Fruit fly (Drosophila melanogaster) whole organism, embryonic: Measurements from ENCODE around the gene CG14406.

Source experiments
- Aef1 ChIP-seq: fragments of 200-800 bp; sonication (Bioruptor generic); IDR thresholded peaks from 3 replicates; pipeline ENCODE4 v1.3.6; 2022; ENCODE audit warnings: missing biosample characterization, missing genetic modification characterization
- Bdp1 ChIP-seq: fragments of 200-800 bp; sonication (Bioruptor generic); optimal IDR thresholded peaks from 3 replicates; lab custom pipeline; 2016; ENCODE audit warnings: missing biosample characterization, missing genetic modification characterization
- Bgb ChIP-seq: fragments of 200-800 bp; sonication (Bioruptor generic); IDR thresholded peaks from 2 replicates; pipeline ENCODE4 v1.3.6; 2022; ENCODE audit warnings: missing biosample characterization, missing genetic modification characterization; ENCODE audit not compliant: partially characterized antibody
- CG10565 ChIP-seq: fragments of 200-800 bp; sonication (Bioruptor generic); optimal IDR thresholded peaks from 3 replicates; lab custom pipeline; 2016; ENCODE audit warnings: missing biosample characterization, mild to moderate bottlenecking, missing genetic modification characterization
- CG10654 ChIP-seq: fragments of 200-800 bp; sonication (Bioruptor generic); optimal IDR thresholded peaks from 2 replicates; lab custom pipeline; 2016; ENCODE audit warnings: missing biosample characterization, missing genetic modification characterization
- CG10979 ChIP-seq: fragments of 200-800 bp; sonication (Bioruptor generic); optimal IDR thresholded peaks from 2 replicates; lab custom pipeline; 2018; ENCODE audit warnings: missing biosample characterization, mild to moderate bottlenecking, missing genetic modification characterization, moderate library complexity
- CG11504 ChIP-seq: fragments of 200-800 bp; sonication (Bioruptor generic); optimal IDR thresholded peaks from 3 replicates; lab custom pipeline; 2019; ENCODE audit warnings: missing biosample characterization, mild to moderate bottlenecking, missing genetic modification characterization, moderate library complexity
- CG11696 ChIP-seq: fragments of 200-800 bp; sonication (Bioruptor generic); IDR thresholded peaks from 2 replicates; pipeline ENCODE4 v1.3.6; 2022; ENCODE audit warnings: missing biosample characterization, missing genetic modification characterization
- CG12769 ChIP-seq: fragments of 200-800 bp; sonication (Bioruptor generic); optimal IDR thresholded peaks from 2 replicates; lab custom pipeline; 2019; ENCODE audit warnings: missing biosample characterization, mild to moderate bottlenecking, missing genetic modification characterization, moderate library complexity
- CG13296 ChIP-seq: fragments of 200-800 bp; sonication (Bioruptor generic); optimal IDR thresholded peaks from 3 replicates; lab custom pipeline; 2018; ENCODE audit warnings: missing biosample characterization, mild to moderate bottlenecking, missing genetic modification characterization
- CG14441 ChIP-seq: fragments of 200-800 bp; sonication (Bioruptor generic); IDR thresholded peaks from 2 replicates; pipeline ENCODE4 v1.3.6; 2022; ENCODE audit warnings: missing biosample characterization, missing genetic modification characterization
- CG14667 ChIP-seq: fragments of 200-800 bp; sonication (Bioruptor generic); IDR thresholded peaks from 2 replicates; pipeline ENCODE4 v1.3.6; 2022; ENCODE audit warnings: missing biosample characterization, missing genetic modification characterization
- CG1603 ChIP-seq: fragments of 200-800 bp; sonication (Bioruptor generic); optimal IDR thresholded peaks from 2 replicates; lab custom pipeline; 2019; ENCODE audit warnings: missing biosample characterization, mild to moderate bottlenecking, missing genetic modification characterization, moderate library complexity
- CG16815 ChIP-seq: fragments of 200-800 bp; sonication (Bioruptor generic); optimal IDR thresholded peaks from 3 replicates; lab custom pipeline; 2017; ENCODE audit warnings: missing biosample characterization, mild to moderate bottlenecking, missing genetic modification characterization
- CG18262 ChIP-seq: fragments of 200-800 bp; optimal IDR thresholded peaks from 3 replicates; lab custom pipeline; 2019; ENCODE audit warnings: missing biosample characterization, mild to moderate bottlenecking, missing genetic modification characterization, moderate library complexity
- CG2116 ChIP-seq: fragments of 200-800 bp; sonication (Bioruptor generic); optimal IDR thresholded peaks from 3 replicates; lab custom pipeline; 2018; ENCODE audit warnings: missing biosample characterization, mild to moderate bottlenecking, missing genetic modification characterization
- CG2202 ChIP-seq: fragments of 200-800 bp; sonication (Bioruptor generic); optimal IDR thresholded peaks from 2 replicates; lab custom pipeline; 2018; ENCODE audit warnings: missing biosample characterization, mild to moderate bottlenecking, missing genetic modification characterization
- CG3995 ChIP-seq: fragments of 200-800 bp; sonication (Bioruptor generic); optimal IDR thresholded peaks from 3 replicates; lab custom pipeline; 2016; ENCODE audit warnings: missing biosample characterization, missing genetic modification characterization
- CG4328 ChIP-seq: fragments of 200-800 bp; sonication (Bioruptor generic); optimal IDR thresholded peaks from 3 replicates; lab custom pipeline; 2017; ENCODE audit warnings: missing biosample characterization, missing genetic modification reagents, missing genetic modification characterization
- CG7963 ChIP-seq: fragments of 200-800 bp; sonication (Bioruptor generic); IDR thresholded peaks from 3 replicates; pipeline ENCODE4 v1.3.6; 2022; ENCODE audit warnings: missing biosample characterization, missing genetic modification characterization; ENCODE audit not compliant: partially characterized antibody
- Dbx ChIP-seq: fragments of 200-800 bp; sonication (Bioruptor generic); IDR thresholded peaks from 3 replicates; pipeline ENCODE4 v1.3.6; 2022; ENCODE audit warnings: missing biosample characterization, missing genetic modification characterization
- Dip3 ChIP-seq: fragments of 200-800 bp; sonication (Bioruptor generic); optimal IDR thresholded peaks from 3 replicates; lab custom pipeline; 2016; ENCODE audit warnings: missing biosample characterization, missing genetic modification characterization
- Elba2 ChIP-seq: fragments of 200-800 bp; sonication (Bioruptor generic); optimal IDR thresholded peaks from 3 replicates; lab custom pipeline; 2016; ENCODE audit warnings: missing biosample characterization, missing genetic modification characterization
- HLH3B ChIP-seq: fragments of 200-800 bp; sonication (Bioruptor generic); IDR thresholded peaks from 2 replicates; pipeline ENCODE4 v1.3.6; 2022; ENCODE audit warnings: missing biosample characterization, missing genetic modification characterization
- Jarid2 ChIP-seq: fragments of 200-800 bp; sonication (Bioruptor generic); optimal IDR thresholded peaks from 3 replicates; lab custom pipeline; 2017; ENCODE audit warnings: mild to moderate bottlenecking, missing biosample characterization, missing genetic modification reagents, missing genetic modification characterization
- Lhr ChIP-seq: fragments of 200-800 bp; sonication (Bioruptor generic); optimal IDR thresholded peaks from 3 replicates; lab custom pipeline; 2017; ENCODE audit warnings: mild to moderate bottlenecking, missing biosample characterization, missing genetic modification reagents, missing genetic modification characterization
- Max ChIP-seq: fragments of 200-800 bp; sonication (Bioruptor generic); optimal IDR thresholded peaks from 2 replicates; lab custom pipeline; 2016; ENCODE audit warnings: missing biosample characterization, mild to moderate bottlenecking, missing genetic modification characterization
- Med ChIP-seq: fragments of 200-800 bp; sonication (Bioruptor generic); peaks from one replicate; lab custom pipeline; 2016; ENCODE audit warnings: missing biosample characterization, missing genetic modification characterization, mild to moderate bottlenecking, inconsistent platforms, moderate library complexity
- Meics ChIP-seq: fragments of 200-800 bp; sonication (Bioruptor generic); optimal IDR thresholded peaks from 2 replicates; lab custom pipeline; 2017; ENCODE audit warnings: missing biosample characterization, mild to moderate bottlenecking, missing genetic modification characterization
- Sox100B ChIP-seq: fragments of 200-800 bp; sonication (Bioruptor generic); optimal IDR thresholded peaks from 3 replicates; lab custom pipeline; 2018; ENCODE audit warnings: missing biosample characterization, mild to moderate bottlenecking, missing genetic modification characterization
- Trl ChIP-seq, 3 experiments: fragments of >200 bp in 2 of 3; fragments of 200-800 bp in 1 of 3; sonication (Bioruptor generic) in 1 of 3; optimal IDR thresholded peaks; 2 replicates in 1 of 3; 3 replicates in 2 of 3; lab custom pipeline; 2016 to 2017; ENCODE audit warnings: missing biosample characterization in 1 of 3, missing genetic modification characterization in 1 of 3
- Xbp1 ChIP-seq: fragments of 200-800 bp; sonication (Bioruptor generic); optimal IDR thresholded peaks from 3 replicates; lab custom pipeline; 2016; ENCODE audit warnings: missing biosample characterization, mild to moderate bottlenecking, missing genetic modification characterization
- bowl ChIP-seq: fragments of 200-800 bp; sonication (Bioruptor generic); IDR thresholded peaks from 2 replicates; pipeline ENCODE4 v1.3.6; 2022; ENCODE audit warnings: missing biosample characterization, missing genetic modification characterization
- bsh ChIP-seq, 2 experiments: fragments of 200-800 bp; sonication (Bioruptor generic); optimal IDR thresholded peaks; 2 replicates each; lab custom pipeline; 2017 to 2018; ENCODE audit warnings: mild to moderate bottlenecking in 2 of 2, missing biosample characterization in 2 of 2, missing genetic modification characterization in 2 of 2, moderate library complexity in 1 of 2
- cas ChIP-seq: fragments of 200-800 bp; sonication (Bioruptor generic); IDR thresholded peaks from 2 replicates; pipeline ENCODE4 v1.3.6; 2022; ENCODE audit warnings: missing biosample characterization, missing genetic modification characterization
- cato ChIP-seq: fragments of 200-800 bp; sonication (Bioruptor generic); optimal IDR thresholded peaks from 2 replicates; lab custom pipeline; 2016; ENCODE audit warnings: missing biosample characterization, missing genetic modification characterization, borderline replicate concordance
- en ChIP-seq: fragments of 200-800 bp; sonication (Bioruptor generic); optimal IDR thresholded peaks from 2 replicates; lab custom pipeline; 2016; ENCODE audit warnings: missing biosample characterization, missing genetic modification characterization
- grn ChIP-seq: fragments of 200-800 bp; sonication (Bioruptor generic); optimal IDR thresholded peaks from 3 replicates; lab custom pipeline; 2017; ENCODE audit warnings: missing biosample characterization, missing genetic modification characterization
- insv ChIP-seq, 2 experiments: fragments of 200-800 bp; sonication (Bioruptor generic); optimal IDR thresholded peaks; 3 replicates each; lab custom pipeline; 2016 to 2018; ENCODE audit warnings: missing biosample characterization in 2 of 2, missing genetic modification characterization in 2 of 2
- lab ChIP-seq: fragments of 200-800 bp; sonication (Bioruptor generic); optimal IDR thresholded peaks from 3 replicates; lab custom pipeline; 2017; ENCODE audit warnings: missing biosample characterization, missing genetic modification characterization, mild to moderate bottlenecking, moderate library complexity, missing genetic modification reagents
- lilli ChIP-seq: fragments of 200-800 bp; sonication (Bioruptor generic); optimal IDR thresholded peaks from 3 replicates; lab custom pipeline; 2016; ENCODE audit warnings: missing biosample characterization, missing genetic modification characterization
- mirr ChIP-seq: fragments of 200-800 bp; sonication (Bioruptor generic); optimal IDR thresholded peaks from 3 replicates; lab custom pipeline; 2018; ENCODE audit warnings: missing biosample characterization, mild to moderate bottlenecking, missing genetic modification characterization
- odd ChIP-seq: fragments of 200-800 bp; sonication (Bioruptor generic); optimal IDR thresholded peaks from 2 replicates; lab custom pipeline; 2017; ENCODE audit warnings: missing biosample characterization, mild to moderate bottlenecking, missing genetic modification characterization
- pita ChIP-seq: fragments of 200-800 bp; sonication (Bioruptor generic); optimal IDR thresholded peaks from 2 replicates; lab custom pipeline; 2017; ENCODE audit warnings: missing biosample characterization, mild to moderate bottlenecking, missing genetic modification characterization
- run ChIP-seq: fragments of 200-800 bp; sonication (Bioruptor generic); optimal IDR thresholded peaks from 3 replicates; lab custom pipeline; 2018; ENCODE audit warnings: missing biosample characterization, mild to moderate bottlenecking, missing genetic modification characterization
- schlank ChIP-seq: fragments of 200-800 bp; sonication (Bioruptor generic); optimal IDR thresholded peaks from 2 replicates; lab custom pipeline; 2018; ENCODE audit warnings: missing biosample characterization, mild to moderate bottlenecking, missing genetic modification characterization
- seq ChIP-seq: fragments of 200-800 bp; sonication (Bioruptor generic); IDR thresholded peaks from 2 replicates; pipeline ENCODE4 v1.3.6; 2022; ENCODE audit warnings: missing biosample characterization, missing genetic modification characterization
- stwl ChIP-seq: fragments of 200-800 bp; sonication (Bioruptor generic); optimal IDR thresholded peaks from 3 replicates; lab custom pipeline; 2018; ENCODE audit warnings: missing biosample characterization, mild to moderate bottlenecking, missing genetic modification characterization, moderate library complexity
- usp ChIP-seq: fragments of >200 bp; optimal IDR thresholded peaks from 2 replicates; lab custom pipeline; 2017; ENCODE audit warnings: missing biosample characterization, missing genetic modification characterization
- zfh2 ChIP-seq: fragments of 200-800 bp; sonication (Bioruptor generic); optimal IDR thresholded peaks from 2 replicates; lab custom pipeline; 2016; ENCODE audit warnings: missing biosample characterization, missing genetic modification characterization

Gene CG14406

DNA sequence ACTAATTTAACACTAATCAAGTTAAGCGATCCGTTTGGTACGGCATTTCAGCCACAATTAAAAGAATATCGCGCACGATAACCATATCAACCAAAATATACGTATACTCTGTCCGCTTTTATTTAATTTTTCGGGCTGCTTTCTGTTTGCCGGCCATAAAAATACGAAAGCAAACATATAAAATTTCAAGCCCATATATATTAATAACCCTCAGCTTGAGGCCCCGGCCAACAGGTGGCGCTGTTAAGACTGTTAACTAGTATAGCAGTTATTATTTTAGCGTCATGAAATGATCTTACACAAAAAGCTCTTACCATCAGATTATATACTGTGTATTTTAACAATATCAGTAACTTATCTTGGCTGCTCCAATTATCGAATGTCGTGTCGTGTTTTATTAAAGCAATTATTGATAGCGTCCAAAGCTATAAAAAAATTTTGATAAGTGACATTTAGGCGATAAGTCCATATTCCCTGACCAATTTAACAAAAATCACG lies 8.2 kb upstream of the CG14406 start, which contains the start of gene Eo:
Gene Eo, minus strand, starts transcription at position 51 of the 498 bp plus-strand sequence.
- TF ChIP-seq Xbp1 (GFP tag; lab: Kevin White, UChicago) (no peak), cato (GFP tag; lab: Kevin White, UChicago) (no peak), seq (GFP tag; lab: Robert Waterston, UW) (no peak), CG2116 (GFP tag; lab: Kevin White, UChicago) (no peak), mirr (peak; percentile 66), stwl (tag; lab: Kevin White, UChicago) (peak; percentile 21), Med (GFP tag; lab: Kevin White, UChicago) (peak; percentile 74), schlank (tag; lab: Kevin White, UChicago) (no peak), CG10979 (peak; percentile 45), CG14441 (GFP tag; lab: Robert Waterston, UW) (peak; percentile 4; the same call in 1 of the 2 replicates), CG3995 (no peak), Lhr (GFP tag; lab: Kevin White, UChicago) (no peak), CG2202 (tag; lab: Kevin White, UChicago) (no peak), bowl (GFP tag; lab: Robert Waterston, UW) (no peak), lilli (no peak), Dbx (GFP tag; lab: Robert Waterston, UW) (no peak), HLH3B (no peak), pita (GFP tag; lab: Kevin White, UChicago) (peak; percentile 23), en (GFP tag; lab: Kevin White, UChicago) (no peak), Max (GFP tag; lab: Kevin White, UChicago) (no peak), CG13296 (GFP tag; lab: Kevin White, UChicago) (peak; percentile 12), CG10565 (GFP tag; lab: Kevin White, UChicago) (no peak), CG14667 (no peak), bsh (GFP tag; optimal IDR thresholded peaks at IDR 0.05; lab: Kevin White, UChicago) (peak in 1 of 2 experiments; percentile 6), CG1603 (tag; lab: Kevin White, UChicago) (no peak), Elba2 (GFP tag; lab: Kevin White, UChicago) (no peak), CG10654 (GFP tag; lab: Kevin White, UChicago) (no peak), Dip3 (no peak), Sox100B (GFP tag; lab: Kevin White, UChicago) (peak; percentile 30), run (tag; lab: Kevin White, UChicago) (no peak), lab (peak; percentile 28), Meics (GFP tag; lab: Kevin White, UChicago) (peak; percentile 8), CG16815 (GFP tag; lab: Kevin White, UChicago) (no peak), insv (GFP tag; optimal IDR thresholded peaks at IDR 0.05; lab: Kevin White, UChicago) (no peak), Trl (optimal IDR thresholded peaks at IDR 0.05; lab: Kevin White, UChicago) (no peak), Trl (GFP tag; optimal IDR thresholded peaks at IDR 0.05; lab: Kevin White, UChicago) (no peak), CG11504 (peak; percentile 27), Jarid2 (GFP tag; lab: Kevin White, UChicago) (no peak), Aef1 (GFP tag; lab: Robert Waterston, UW) (no peak), odd (GFP tag; lab: Kevin White, UChicago) (peak; percentile 17), CG12769 (tag; lab: Kevin White, UChicago) (no peak), zfh2 (GFP tag; lab: Kevin White, UChicago) (no peak), CG11696 (GFP tag; lab: Robert Waterston, UW) (no peak), CG4328 (GFP tag; lab: Kevin White, UChicago) (no peak), Bgb (no peak), CG18262 (tag; lab: Kevin White, UChicago) (no peak), grn (peak; percentile 53), Bdp1 (GFP tag; lab: Kevin White, UChicago) (no peak), cas (no peak), usp (no peak), CG7963 (GFP tag; lab: Robert Waterston, UW) (no peak)
